Worm (Caenorhabditis elegans) whole organism, L3 larva: Measurements from ENCODE around the gene Y43F8B.23.

ENCODE experiments used
- R02D3.7 ChIP-seq: fragments of 150-350 bp; optimal IDR thresholded peaks from 2 replicates; lab custom pipeline; 2014; ENCODE audit warnings: missing biosample characterization, missing genetic modification characterization
- ZK546.5 ChIP-seq: sonication (generic microtip); optimal IDR thresholded peaks from 2 replicates; lab custom pipeline; 2017; ENCODE audit warnings: missing biosample characterization, missing genetic modification characterization
- ceh-9 ChIP-seq: sonication (generic microtip); optimal IDR thresholded peaks from 2 replicates; lab custom pipeline; 2018; ENCODE audit warnings: missing biosample characterization, missing genetic modification characterization
- daf-12 ChIP-seq: fragments of 150-350 bp; optimal IDR thresholded peaks from 2 replicates; lab custom pipeline; 2014; ENCODE audit warnings: missing biosample characterization, missing genetic modification reagents, missing genetic modification characterization
- egl-27 ChIP-seq: sonication (generic microtip); optimal IDR thresholded peaks from 4 replicates; lab custom pipeline; 2017; ENCODE audit warnings: missing biosample characterization, missing genetic modification reagents, missing genetic modification characterization
- egl-5 ChIP-seq: fragments of 150-350 bp; optimal IDR thresholded peaks from 2 replicates; lab custom pipeline; 2017; ENCODE audit warnings: missing biosample characterization, missing genetic modification reagents, missing genetic modification characterization, inconsistent platforms
- elt-1 ChIP-seq: fragments of 150-350 bp; optimal IDR thresholded peaks from 2 replicates; lab custom pipeline; 2014; ENCODE audit warnings: missing biosample characterization, missing genetic modification characterization
- elt-2 ChIP-seq: sonication (generic microtip); optimal IDR thresholded peaks from 2 replicates; lab custom pipeline; 2016; ENCODE audit warnings: missing genetic modification reagents, mild to moderate bottlenecking, missing genetic modification characterization, missing compliant biosample characterization
- elt-3 ChIP-seq, 3 experiments: fragments of 150-350 bp in 1 of 3; sonication (generic microtip) in 2 of 3; optimal IDR thresholded peaks; 2 replicates in 2 of 3; 4 replicates in 1 of 3; lab custom pipeline; 2014 to 2017; ENCODE audit warnings: missing biosample characterization in 3 of 3, missing genetic modification characterization in 3 of 3
- fkh-10 ChIP-seq: sonication (generic microtip); optimal IDR thresholded peaks from 2 replicates; lab custom pipeline; 2017; ENCODE audit warnings: missing biosample characterization, missing genetic modification reagents, missing genetic modification characterization
- fkh-2 ChIP-seq: fragments of 150-350 bp; optimal IDR thresholded peaks from 2 replicates; lab custom pipeline; 2014; ENCODE audit warnings: missing biosample characterization, missing genetic modification reagents, missing genetic modification characterization
- jun-1 ChIP-seq: fragments of 150-350 bp; optimal IDR thresholded peaks from 2 replicates; lab custom pipeline; 2014; ENCODE audit warnings: missing biosample characterization, missing genetic modification reagents, missing genetic modification characterization
- lsy-12 ChIP-seq: sonication (generic microtip); optimal IDR thresholded peaks from 2 replicates; lab custom pipeline; 2016; ENCODE audit warnings: mild to moderate bottlenecking, missing genetic modification characterization, missing compliant biosample characterization
- mml-1 ChIP-seq: fragments of 150-350 bp; sonication (generic microtip); optimal IDR thresholded peaks from 3 replicates; lab custom pipeline; 2014; ENCODE audit warnings: missing biosample characterization, missing genetic modification characterization
- nhr-12 ChIP-seq: fragments of 150-350 bp; optimal IDR thresholded peaks from 2 replicates; lab custom pipeline; 2014; ENCODE audit warnings: missing biosample characterization, missing genetic modification characterization
- nhr-23 ChIP-seq: fragments of 150-350 bp; optimal IDR thresholded peaks from 2 replicates; lab custom pipeline; 2014; ENCODE audit warnings: missing biosample characterization, missing genetic modification reagents, missing genetic modification characterization
- nhr-237 ChIP-seq: fragments of 150-350 bp; optimal IDR thresholded peaks from 2 replicates; lab custom pipeline; 2014; ENCODE audit warnings: missing biosample characterization, missing genetic modification characterization
- nhr-25 ChIP-seq: sonication (generic microtip); optimal IDR thresholded peaks from 2 replicates; lab custom pipeline; 2017; ENCODE audit warnings: missing biosample characterization, missing genetic modification characterization
- nhr-28 ChIP-seq: fragments of 150-350 bp; optimal IDR thresholded peaks from 2 replicates; lab custom pipeline; 2014; ENCODE audit warnings: missing biosample characterization, missing genetic modification characterization
- nhr-43 ChIP-seq: sonication (generic microtip); optimal IDR thresholded peaks from 2 replicates; lab custom pipeline; 2016; ENCODE audit warnings: mild to moderate bottlenecking, missing genetic modification characterization, missing compliant biosample characterization; ENCODE audit not compliant: poor library complexity, severe bottlenecking
- nhr-67 ChIP-seq: fragments of 150-350 bp; optimal IDR thresholded peaks from 2 replicates; lab custom pipeline; 2014; ENCODE audit warnings: missing biosample characterization, missing genetic modification characterization
- nhr-76 ChIP-seq: fragments of 150-350 bp; sonication (generic microtip); optimal IDR thresholded peaks from 5 replicates; lab custom pipeline; 2014; ENCODE audit warnings: missing biosample characterization, missing genetic modification characterization
- nhr-77 ChIP-seq: fragments of 150-350 bp; optimal IDR thresholded peaks from 2 replicates; lab custom pipeline; 2014; ENCODE audit warnings: missing biosample characterization, missing genetic modification characterization
- pha-4 ChIP-seq: fragments of 150-350 bp; optimal IDR thresholded peaks from 2 replicates; lab custom pipeline; 2014; ENCODE audit warnings: missing biosample characterization, missing genetic modification reagents, missing genetic modification characterization
- pqm-1 ChIP-seq: fragments of 150-350 bp; optimal IDR thresholded peaks from 2 replicates; lab custom pipeline; 2017; ENCODE audit warnings: missing biosample characterization, missing genetic modification characterization, inconsistent platforms
- skn-1 ChIP-seq: fragments of 150-350 bp; optimal IDR thresholded peaks from 2 replicates; lab custom pipeline; 2014; ENCODE audit warnings: missing biosample characterization, missing genetic modification characterization
- ztf-11 ChIP-seq: fragments of 150-350 bp; optimal IDR thresholded peaks from 2 replicates; lab custom pipeline; 2014; ENCODE audit warnings: missing biosample characterization, missing genetic modification characterization
- ztf-4 ChIP-seq: fragments of 150-350 bp; optimal IDR thresholded peaks from 2 replicates; lab custom pipeline; 2014; ENCODE audit warnings: missing biosample characterization, missing genetic modification characterization

Y43F8B.23 gene

ce11 chrV:19431036-19431435 is 36.4 kb downstream of the Y43F8B.23 start, which contains the start of gene srw-85:
Gene srw-85, minus strand, starts transcription at chrV:19431136.
- TF ChIP-seq elt-1 (tag; lab: Kevin White, UChicago) = no peak
- TF ChIP-seq elt-2 (tag; lab: Kevin White, UChicago) = no peak
- TF ChIP-seq fkh-2 (tag; lab: Kevin White, UChicago) = no peak
- TF ChIP-seq nhr-67 (tag; lab: Kevin White, UChicago) = no peak
- no peak for TF ChIP-seq elt-3 (tag; optimal IDR thresholded peaks at IDR 0.05; lab: Kevin White, UChicago)
- no peak for TF ChIP-seq ceh-9 (tag; lab: Kevin White, UChicago)
- TF ChIP-seq egl-5 (tag; lab: Kevin White, UChicago) = no peak
- no peak for TF ChIP-seq ZK546.5 (tag; lab: Kevin White, UChicago)
- TF ChIP-seq fkh-10 (GFP tag; lab: Kevin White, UChicago) = no peak
- TF ChIP-seq nhr-12 = no peak

- no peak for TF ChIP-seq nhr-76
- no peak for TF ChIP-seq elt-2 (tag; lab: Kevin White, UChicago)
- TF ChIP-seq nhr-43 (tag; lab: Kevin White, UChicago) = no peak
- TF ChIP-seq skn-1 (tag; lab: Kevin White, UChicago) = no peak
- TF ChIP-seq nhr-23 (tag; lab: Kevin White, UChicago) = no peak
- no peak for TF ChIP-seq nhr-25 (tag; lab: Kevin White, UChicago)
- TF ChIP-seq nhr-77 (tag; lab: Kevin White, UChicago) = no peak
- no peak for TF ChIP-seq nhr-237 (tag; lab: Kevin White, UChicago)
- no peak for TF ChIP-seq mml-1
- TF ChIP-seq lsy-12 (tag; lab: Kevin White, UChicago) = no peak
- no peak for TF ChIP-seq nhr-67 (tag; lab: Kevin White, UChicago)
- TF ChIP-seq pha-4 (tag; lab: Kevin White, UChicago) = no peak
- TF ChIP-seq egl-27 (tag; lab: Kevin White, UChicago) = no peak
- TF ChIP-seq daf-12 = no peak
- TF ChIP-seq, all 47 proteins: peak for 0
Observed at ce11 chrV:19430351-19430913, 37.0 kb downstream of the Y43F8B.23 start.

DNA sequence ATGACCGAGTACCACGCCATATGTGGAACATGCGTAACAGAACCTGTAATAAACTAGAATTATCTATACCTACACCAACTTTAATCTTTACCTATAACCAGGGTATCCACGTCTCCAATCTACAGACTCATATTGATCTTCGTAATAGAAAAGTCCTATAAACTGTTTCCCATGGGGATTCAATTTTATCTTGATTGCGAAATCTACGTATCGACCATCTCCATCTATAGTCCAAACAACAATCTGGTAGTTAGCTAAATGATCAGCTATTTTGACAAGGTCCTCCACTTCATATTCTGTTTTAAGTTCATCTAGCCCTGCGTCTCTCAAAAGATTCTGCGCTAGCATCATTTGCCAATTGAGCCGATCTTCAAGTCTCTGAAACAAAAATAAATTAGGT is 37.8 kb downstream of the Y43F8B.23 start:
- TF ChIP-seq ztf-11 (tag; lab: Kevin White, UChicago) (no peak), ztf-4 (no peak), nhr-25 (tag; lab: Kevin White, UChicago) (peak; percentile 53), nhr-23 (tag; lab: Kevin White, UChicago) (peak; percentile 28), nhr-43 (tag; lab: Kevin White, UChicago) (peak; percentile 21), elt-1 (tag; lab: Kevin White, UChicago) (peak; percentile 99), skn-1 (tag; lab: Kevin White, UChicago) (no peak)

DNA sequence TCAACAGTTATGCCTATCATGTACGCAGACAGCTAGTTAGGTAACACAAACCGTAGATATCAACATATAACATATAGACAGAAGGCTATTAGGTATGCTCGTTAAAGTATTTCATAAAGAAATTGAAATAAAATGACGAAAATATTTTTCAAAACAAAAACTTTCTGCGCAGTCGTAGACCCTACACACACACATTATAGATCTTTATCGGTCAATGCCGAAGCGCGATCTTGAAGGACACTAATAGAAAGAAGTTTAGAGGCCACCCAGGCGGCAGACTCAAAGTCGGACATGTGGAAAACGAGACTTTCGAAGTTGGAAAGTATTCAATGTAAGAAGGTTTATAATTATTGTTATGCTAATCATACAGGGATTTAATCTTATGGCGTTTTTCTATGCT is 38.5 kb downstream of the Y43F8B.23 start:
- TF ChIP-seq nhr-25 (tag; lab: Kevin White, UChicago) = peak; percentile 32
- no peak for TF ChIP-seq ztf-4
- TF ChIP-seq elt-1 (tag; lab: Kevin White, UChicago) = peak; percentile 95
- TF ChIP-seq, all 47 proteins: peak for 2

- peak; percentile 86 for TF ChIP-seq elt-1 (tag; lab: Kevin White, UChicago)
- peak; percentile 29 for TF ChIP-seq nhr-25 (tag; lab: Kevin White, UChicago)
- no peak for TF ChIP-seq nhr-28
- TF ChIP-seq nhr-43 (tag; lab: Kevin White, UChicago) = peak; percentile 27
- TF ChIP-seq jun-1 (tag; lab: Kevin White, UChicago) = no peak
Observed at ce11 chrV:19428097-19428496, 39.4 kb downstream of the Y43F8B.23 start.

ce11 chrV:19421131-19421530 is 46.3 kb downstream of the Y43F8B.23 start, which contains the start of gene C25F9.2:
Gene C25F9.2, plus strand, starts transcription at chrV:19421471.
- TF ChIP-seq R02D3.7 (tag; lab: Kevin White, UChicago) = no peak
- TF ChIP-seq nhr-25 (tag; lab: Kevin White, UChicago) = peak; percentile 57

ce11 chrV:19419301-19419700 is 48.1 kb downstream of the Y43F8B.23 start:
- TF ChIP-seq elt-2 (tag; lab: Kevin White, UChicago) = peak; percentile 65
- TF ChIP-seq pqm-1 (tag; lab: Kevin White, UChicago) = peak; percentile 7
